Worm (Caenorhabditis elegans) whole organism, mixed stage, embryonic: ENCODE results near the gene M88.4.

Experiments used
- M03D4.4 ChIP-seq: sonication (generic microtip); optimal IDR thresholded peaks from 2 replicates; lab custom pipeline; 2017; ENCODE audit warnings: mild to moderate bottlenecking, missing genetic modification characterization, missing compliant biosample characterization
- blmp-1 ChIP-seq: fragments of 150-350 bp; optimal IDR thresholded peaks from 2 replicates; lab custom pipeline; 2014; ENCODE audit warnings: missing biosample characterization, missing genetic modification characterization
- elt-1 ChIP-seq: sonication (generic microtip); optimal IDR thresholded peaks from 2 replicates; lab custom pipeline; 2017; ENCODE audit warnings: missing genetic modification characterization, mild to moderate bottlenecking, missing compliant biosample characterization, antibody characterized with exemption, moderate library complexity, borderline replicate concordance; ENCODE audit not compliant: insufficient read depth
- nhr-12 ChIP-seq: fragments of 150-350 bp; optimal IDR thresholded peaks from 2 replicates; lab custom pipeline; 2014; ENCODE audit warnings: missing biosample characterization, missing genetic modification characterization
- pha-4 ChIP-seq: fragments of 150-350 bp; optimal IDR thresholded peaks from 2 replicates; lab custom pipeline; 2018; ENCODE audit warnings: missing biosample characterization, missing genetic modification reagents, missing genetic modification characterization
- unc-39 ChIP-seq: fragments of 150-350 bp; optimal IDR thresholded peaks from 2 replicates; lab custom pipeline; 2014; ENCODE audit warnings: missing biosample characterization, missing genetic modification characterization
- unc-62 ChIP-seq: fragments of 150-350 bp; optimal IDR thresholded peaks from 2 replicates; lab custom pipeline; 2014; ENCODE audit warnings: missing biosample characterization, missing genetic modification reagents, missing genetic modification characterization

DNA sequence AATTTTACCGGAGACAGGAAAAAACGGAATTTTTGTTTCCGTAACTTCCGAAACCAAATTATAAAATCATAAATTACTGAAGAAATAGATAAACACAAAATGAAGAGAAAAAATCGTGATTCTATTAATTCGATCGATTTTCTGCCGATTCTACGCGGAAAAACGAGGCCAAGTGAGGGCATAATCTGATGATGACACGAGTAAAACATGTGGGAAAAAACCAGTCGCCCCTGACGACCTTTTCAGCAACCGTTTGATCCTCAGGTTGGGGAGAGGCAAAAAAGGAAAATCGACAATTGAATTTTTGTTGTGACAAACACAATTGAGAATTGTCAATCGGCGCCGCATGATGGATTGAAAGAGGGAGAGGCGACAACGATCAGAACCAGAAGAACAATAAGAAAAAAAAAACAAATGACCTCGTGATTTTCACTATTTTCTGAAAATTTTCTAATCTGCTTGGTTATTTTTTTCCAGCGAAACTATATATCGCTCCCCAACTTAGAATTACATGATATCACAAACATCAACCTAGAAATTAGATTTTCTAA, 43.8 kb upstream of the M88.4 start:
- TF ChIP-seq unc-39 (tag; lab: Kevin White, UChicago) (no peak), pha-4 (tag; lab: Kevin White, UChicago) (no peak), blmp-1 (tag; lab: Kevin White, UChicago) (no peak), M03D4.4 (tag; lab: Kevin White, UChicago) (no peak), unc-62 (no peak), elt-1 (tag; lab: Kevin White, UChicago) (no peak), nhr-12 (no peak)
